Fruit fly (Drosophila melanogaster) whole organism: ENCODE results near the gene CG10359.

Experiments used
- CG8478 ChIP-seq: fragments of >200 bp; optimal IDR thresholded peaks from 2 replicates; lab custom pipeline; 2018; ENCODE audit warnings: inconsistent platforms
- Dll ChIP-seq: fragments of >200 bp; optimal IDR thresholded peaks from 2 replicates; lab custom pipeline; 2017
- EcR ChIP-seq, 2 experiments: fragments of >200 bp; optimal IDR thresholded peaks; 2 replicates each; lab custom pipeline; 2017; ENCODE audit warnings: missing biosample characterization in 2 of 2, missing genetic modification characterization in 2 of 2, missing genetic modification reagents in 2 of 2
- pan ChIP-seq: fragments of >200 bp; optimal IDR thresholded peaks from 2 replicates; lab custom pipeline; 2017
- psq ChIP-seq: fragments of >200 bp; optimal IDR thresholded peaks from 2 replicates; lab custom pipeline; 2017
- usp ChIP-seq: fragments of >200 bp; optimal IDR thresholded peaks from 2 replicates; lab custom pipeline; 2017; ENCODE audit warnings: missing biosample characterization, missing genetic modification characterization, mixed read lengths

The CG10359 gene

dm6 chr3L:3654671-3655070, 42.7 kb downstream of the CG10359 start, which contains the start of gene CG10862:
CG10862 (minus strand) TSS chr3L:3654771.
- no peak for TF ChIP-seq usp (GFP tag; lab: Kevin White, UChicago)
- no peak for TF ChIP-seq pan
- no peak for TF ChIP-seq EcR (GFP tag; optimal IDR thresholded peaks at IDR 0.05; lab: Kevin White, UChicago)
- no peak for TF ChIP-seq Dll (lab: Kevin White, UChicago)
- no peak for TF ChIP-seq CG8478 (lab: Kevin White, UChicago)
- TF ChIP-seq psq (lab: Kevin White, UChicago): no peak

- TF ChIP-seq psq (lab: Kevin White, UChicago) (no peak), pan (no peak), EcR (GFP tag; optimal IDR thresholded peaks at IDR 0.05; lab: Kevin White, UChicago) (no peak), usp (GFP tag; lab: Kevin White, UChicago) (no peak), Dll (lab: Kevin White, UChicago) (no peak), CG8478 (lab: Kevin White, UChicago) (no peak)
These were observed 44.9 kb downstream of the CG10359 start for dm6 chr3L:3656867-3657266.

dm6 chr3L:3657897-3658296, 45.9 kb downstream of the CG10359 start:
- TF ChIP-seq Dll (lab: Kevin White, UChicago) (no peak), pan (no peak), EcR (GFP tag; optimal IDR thresholded peaks at IDR 0.05; lab: Kevin White, UChicago) (no peak), usp (GFP tag; lab: Kevin White, UChicago) (no peak), CG8478 (lab: Kevin White, UChicago) (no peak), psq (lab: Kevin White, UChicago) (no peak)

dm6 chr3L:3658768-3659167, 46.8 kb downstream of the CG10359 start, which contains the start of gene CG43098:
CG43098 (plus strand) TSS chr3L:3659068.
- TF ChIP-seq CG8478 (lab: Kevin White, UChicago) (no peak), psq (lab: Kevin White, UChicago) (no peak), Dll (lab: Kevin White, UChicago) (no peak), EcR (GFP tag; optimal IDR thresholded peaks at IDR 0.05; lab: Kevin White, UChicago) (no peak), pan (no peak), usp (GFP tag; lab: Kevin White, UChicago) (no peak)
